Worm (Caenorhabditis elegans): ENCODE data around the gene mbk-1.
A peak's percentile ranks its signal among the peaks of the same experiment; 100 is the strongest.

The mbk-1 gene

DNA sequence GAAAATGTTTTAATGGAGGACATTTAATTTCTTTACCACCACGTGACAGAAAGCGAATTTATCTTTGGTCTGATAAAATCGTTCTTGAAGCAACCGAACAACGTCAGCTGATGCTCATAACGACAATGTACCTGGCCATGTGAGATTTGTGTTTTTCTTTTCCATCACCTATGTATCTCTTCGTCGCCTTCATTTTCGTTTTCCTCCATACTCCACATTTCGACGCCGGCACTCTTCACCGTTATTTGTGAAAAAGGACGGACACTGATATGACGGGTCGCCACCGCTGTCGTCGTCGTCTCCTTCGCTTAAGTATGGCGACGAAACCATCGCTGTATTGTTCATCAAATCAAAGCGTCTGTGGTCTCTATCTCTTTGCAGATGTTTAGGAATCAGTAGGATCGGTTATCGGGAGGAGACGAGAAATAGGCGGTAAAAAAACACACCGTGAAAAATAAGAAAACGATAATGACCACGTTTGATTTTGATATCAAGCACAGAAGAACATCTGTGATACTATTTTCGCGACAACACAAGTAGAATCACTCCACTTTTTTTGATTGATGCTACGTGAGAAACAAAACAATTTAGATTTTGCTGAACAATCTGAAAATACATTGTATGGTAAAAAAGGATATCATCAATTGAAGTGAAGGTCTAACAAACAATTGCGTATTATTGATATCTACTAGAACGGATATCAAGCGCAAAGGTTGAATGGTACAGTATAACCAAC is 37.4 kb downstream of the mbk-1 start:
- TF ChIP-seq ceh-13 (GFP tag; optimal IDR thresholded peaks at IDR 0.05) (no peak), hmg-4 (GFP tag; optimal IDR thresholded peaks at IDR 0.05) (no peak), ama-1 (optimal IDR thresholded peaks at IDR 0.05) (no peak), scrt-1 (GFP tag; IDR thresholded peaks at IDR 0.05) (no peak), flt-1 (GFP tag; IDR thresholded peaks at IDR 0.05) (no peak), hmbx-1 (tag; optimal IDR thresholded peaks at IDR 0.05) (no peak), aly-1 (tag; optimal IDR thresholded peaks at IDR 0.05) (no peak), F13C5.2 (tag; optimal IDR thresholded peaks at IDR 0.05) (no peak), tbx-37 (GFP tag; conservative IDR thresholded peaks at IDR 0.05) (no peak), tbx-11 (GFP tag; IDR thresholded peaks at IDR 0.05) (no peak), tra-4 (tag; optimal IDR thresholded peaks at IDR 0.05) (no peak), sea-1 (GFP tag; conservative IDR thresholded peaks at IDR 0.05) (no peak), ceh-36 (tag; optimal IDR thresholded peaks at IDR 0.05) (no peak), B0310.2 (tag; optimal IDR thresholded peaks at IDR 0.05) (no peak), ets-7 (tag; optimal IDR thresholded peaks at IDR 0.05) (no peak), hnd-1 (tag; optimal IDR thresholded peaks at IDR 0.05) (no peak), pes-1 (GFP tag; IDR thresholded peaks at IDR 0.05) (no peak)

DNA sequence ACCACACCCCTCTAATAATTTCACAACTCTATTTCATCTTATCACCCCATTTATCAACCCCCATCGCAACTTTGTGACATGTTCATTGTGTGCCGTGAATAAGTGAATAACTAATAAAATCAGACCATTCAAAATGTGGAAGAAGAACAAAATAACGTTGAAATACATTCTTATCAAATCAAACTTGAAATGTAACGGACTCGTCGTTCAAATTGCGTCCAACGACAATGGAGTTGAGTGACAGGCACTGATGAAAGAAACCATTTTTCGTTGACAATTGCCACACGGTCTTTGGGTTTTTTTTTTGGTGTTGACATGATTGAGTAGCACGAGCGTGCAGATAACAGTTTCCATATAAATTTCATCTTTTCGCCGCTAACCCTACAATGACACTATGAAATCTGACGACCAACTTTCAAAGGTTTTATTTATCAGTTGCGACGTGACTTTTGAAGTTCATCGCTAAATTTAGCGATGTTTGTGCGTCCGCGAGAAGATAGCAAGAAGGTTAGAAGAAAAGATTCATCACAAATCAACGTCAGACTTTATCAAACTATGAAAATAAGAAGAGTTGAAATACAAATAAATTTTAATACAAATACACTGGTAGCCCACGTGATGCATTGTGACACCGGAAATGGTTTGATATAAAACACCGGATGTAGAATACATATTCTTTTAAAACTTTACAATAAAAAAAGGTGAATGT is 40.8 kb downstream of the mbk-1 start:
- TF ChIP-seq tra-4 (tag; optimal IDR thresholded peaks at IDR 0.05) (no peak), ceh-36 (tag; optimal IDR thresholded peaks at IDR 0.05) (no peak), pes-1 (GFP tag; IDR thresholded peaks at IDR 0.05) (no peak), tbx-11 (GFP tag; IDR thresholded peaks at IDR 0.05) (no peak), hmbx-1 (tag; optimal IDR thresholded peaks at IDR 0.05) (no peak), hmg-4 (GFP tag; optimal IDR thresholded peaks at IDR 0.05) (no peak), aly-1 (tag; optimal IDR thresholded peaks at IDR 0.05) (no peak), tbx-37 (GFP tag; conservative IDR thresholded peaks at IDR 0.05) (no peak), hnd-1 (tag; optimal IDR thresholded peaks at IDR 0.05) (no peak), sea-1 (GFP tag; conservative IDR thresholded peaks at IDR 0.05) (no peak)

DNA sequence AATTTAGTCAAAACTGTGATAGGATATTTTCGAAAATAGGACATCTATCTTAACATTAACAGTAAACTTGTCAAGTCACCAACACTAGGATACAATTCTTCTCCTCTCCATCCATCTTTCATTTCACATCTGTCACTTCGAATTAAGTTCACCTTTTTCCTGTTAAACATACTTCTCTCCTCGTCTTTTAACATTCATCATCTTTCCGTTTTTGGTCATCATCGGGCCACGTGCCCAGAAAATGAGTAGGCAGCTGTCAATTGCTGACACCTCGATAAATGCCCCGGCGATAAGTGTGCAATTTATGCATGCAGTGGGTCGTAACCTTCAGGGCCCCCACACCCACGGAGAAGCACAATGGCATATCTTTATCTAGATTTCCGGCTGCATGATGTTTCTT is 44.2 kb downstream of the mbk-1 start:
- TF ChIP-seq hmbx-1 (tag; optimal IDR thresholded peaks at IDR 0.05) (no peak), sea-1 (GFP tag; conservative IDR thresholded peaks at IDR 0.05) (no peak), scrt-1 (GFP tag; IDR thresholded peaks at IDR 0.05) (no peak), hmg-4 (GFP tag; optimal IDR thresholded peaks at IDR 0.05) (no peak), hnd-1 (tag; optimal IDR thresholded peaks at IDR 0.05) (no peak), pes-1 (GFP tag; IDR thresholded peaks at IDR 0.05) (no peak), ets-7 (tag; optimal IDR thresholded peaks at IDR 0.05) (no peak), tbx-37 (GFP tag; conservative IDR thresholded peaks at IDR 0.05) (no peak), ceh-13 (GFP tag; optimal IDR thresholded peaks at IDR 0.05) (no peak), tbx-11 (GFP tag; IDR thresholded peaks at IDR 0.05) (no peak), flt-1 (GFP tag; IDR thresholded peaks at IDR 0.05) (no peak), aly-1 (tag; optimal IDR thresholded peaks at IDR 0.05) (no peak), B0310.2 (tag; optimal IDR thresholded peaks at IDR 0.05) (no peak), F13C5.2 (tag; optimal IDR thresholded peaks at IDR 0.05) (no peak), ama-1 (optimal IDR thresholded peaks at IDR 0.05) (no peak), tra-4 (tag; optimal IDR thresholded peaks at IDR 0.05) (no peak), ceh-36 (tag; optimal IDR thresholded peaks at IDR 0.05) (no peak)

DNA sequence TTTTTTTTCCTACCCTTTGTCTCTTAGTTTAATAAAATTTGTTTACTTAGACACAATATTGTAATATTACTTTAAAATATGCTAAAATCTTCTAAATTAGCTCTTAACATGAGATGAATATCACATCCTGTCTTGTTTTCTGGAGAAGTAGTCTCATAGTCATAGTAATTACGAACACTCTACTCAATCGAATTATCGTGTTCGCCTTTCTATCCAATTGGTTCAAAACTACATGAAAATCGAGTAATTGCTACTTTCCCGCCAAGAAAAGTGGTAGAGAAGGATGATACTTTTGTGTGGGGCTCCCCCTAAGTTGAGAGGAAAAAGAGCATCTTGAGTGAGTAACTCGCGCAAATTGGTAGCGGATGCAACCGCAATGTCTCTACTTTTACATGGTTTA is 46.2 kb downstream of the mbk-1 start:
- TF ChIP-seq hmg-4 (GFP tag; optimal IDR thresholded peaks at IDR 0.05) (no peak), tbx-11 (GFP tag; IDR thresholded peaks at IDR 0.05) (no peak), sea-1 (GFP tag; conservative IDR thresholded peaks at IDR 0.05) (no peak), ama-1 (optimal IDR thresholded peaks at IDR 0.05) (no peak), aly-1 (tag; optimal IDR thresholded peaks at IDR 0.05) (no peak), ets-7 (tag; optimal IDR thresholded peaks at IDR 0.05) (no peak), pes-1 (GFP tag; IDR thresholded peaks at IDR 0.05) (no peak), tbx-37 (GFP tag; conservative IDR thresholded peaks at IDR 0.05) (no peak), flt-1 (GFP tag; IDR thresholded peaks at IDR 0.05) (no peak), ceh-13 (GFP tag; optimal IDR thresholded peaks at IDR 0.05) (no peak), ceh-36 (tag; optimal IDR thresholded peaks at IDR 0.05) (no peak), hmbx-1 (tag; optimal IDR thresholded peaks at IDR 0.05) (no peak), scrt-1 (GFP tag; IDR thresholded peaks at IDR 0.05) (no peak), hnd-1 (tag; optimal IDR thresholded peaks at IDR 0.05) (no peak), B0310.2 (tag; optimal IDR thresholded peaks at IDR 0.05) (no peak)

DNA sequence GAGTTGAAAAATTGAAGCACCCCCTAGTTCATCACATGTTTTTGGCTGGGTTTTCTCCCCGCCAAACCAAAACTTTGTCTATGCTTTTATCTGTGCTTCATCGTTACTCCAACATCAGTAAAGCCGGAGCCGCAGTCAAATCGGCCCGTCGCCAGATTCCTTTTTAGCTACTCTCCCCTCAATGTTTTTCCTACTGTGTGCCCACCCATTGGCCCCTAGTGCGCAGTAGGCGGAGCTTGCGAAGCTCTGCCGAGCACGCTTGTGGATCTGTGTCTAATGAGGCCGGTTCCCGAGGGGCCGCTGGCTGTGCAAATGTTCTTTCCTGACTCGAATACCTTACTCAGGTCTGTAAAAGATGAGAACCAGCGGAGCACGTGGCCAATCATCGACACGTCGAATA is 48.0 kb downstream of the mbk-1 start:
- TF ChIP-seq hmg-4 (GFP tag; optimal IDR thresholded peaks at IDR 0.05), result peak; percentile 29
- TF ChIP-seq sea-1 (GFP tag; conservative IDR thresholded peaks at IDR 0.05), result no peak

DNA sequence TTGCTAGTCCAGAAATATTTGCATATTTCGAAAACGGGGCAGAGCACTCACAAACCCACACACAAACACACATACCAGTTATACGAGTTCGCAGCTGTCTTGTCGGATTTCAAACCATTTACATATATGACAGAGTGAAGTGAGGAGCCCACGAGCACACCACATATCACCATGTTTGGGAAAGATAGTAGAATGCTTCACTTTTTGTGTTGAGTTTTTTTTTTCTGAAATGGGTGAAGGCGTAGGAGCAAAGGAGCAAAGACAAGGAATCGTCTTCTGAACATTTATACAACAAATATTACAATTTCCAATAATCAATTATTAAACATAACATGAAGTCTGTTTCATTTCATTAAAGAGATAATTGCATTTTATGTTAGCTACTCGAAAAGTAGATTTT is 49.1 kb downstream of the mbk-1 start:
- no peak for TF ChIP-seq ceh-13 (GFP tag; optimal IDR thresholded peaks at IDR 0.05)
- TF ChIP-seq tra-4 (tag; optimal IDR thresholded peaks at IDR 0.05), result no peak
- no peak for TF ChIP-seq scrt-1 (GFP tag; IDR thresholded peaks at IDR 0.05)
- no peak for TF ChIP-seq hmg-4 (GFP tag; optimal IDR thresholded peaks at IDR 0.05)
- TF ChIP-seq ama-1 (optimal IDR thresholded peaks at IDR 0.05), result no peak
- no peak for TF ChIP-seq hnd-1 (tag; optimal IDR thresholded peaks at IDR 0.05)
- no peak for TF ChIP-seq flt-1 (GFP tag; IDR thresholded peaks at IDR 0.05)
- no peak for TF ChIP-seq sea-1 (GFP tag; conservative IDR thresholded peaks at IDR 0.05)
- no peak for TF ChIP-seq tbx-11 (GFP tag; IDR thresholded peaks at IDR 0.05)
- no peak for TF ChIP-seq B0310.2 (tag; optimal IDR thresholded peaks at IDR 0.05)

DNA sequence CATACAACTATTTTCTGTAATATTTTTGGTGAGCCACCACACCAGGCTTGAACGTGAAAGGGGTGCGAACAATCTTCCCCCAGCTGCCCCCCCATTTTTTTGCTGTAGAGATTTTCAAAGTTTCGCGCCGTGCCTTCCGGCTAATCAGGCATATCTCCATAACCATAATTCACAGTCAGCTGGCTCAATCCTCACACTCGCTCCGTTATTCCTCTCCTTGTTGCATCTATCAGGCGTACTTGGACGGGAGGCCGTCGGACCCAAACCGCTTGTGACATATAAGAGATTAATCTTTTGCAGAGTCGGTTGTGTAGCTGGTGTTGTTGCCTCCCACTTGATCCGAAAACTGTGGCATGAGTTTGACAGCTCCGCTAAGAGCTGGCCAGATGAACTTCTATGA is 51.1 kb downstream of the mbk-1 start, which contains the start of gene unc-3:
TSS of gene unc-3 (plus strand) at position 301 of the 400 bp plus-strand sequence.
- TF ChIP-seq ceh-13 (GFP tag; optimal IDR thresholded peaks at IDR 0.05) (no peak), hnd-1 (tag; optimal IDR thresholded peaks at IDR 0.05) (no peak), F13C5.2 (tag; optimal IDR thresholded peaks at IDR 0.05) (no peak)

All from whole organism, early embryonic.